Worm (Caenorhabditis elegans): ENCODE measurements around the gene C13G3.1.

DNA sequence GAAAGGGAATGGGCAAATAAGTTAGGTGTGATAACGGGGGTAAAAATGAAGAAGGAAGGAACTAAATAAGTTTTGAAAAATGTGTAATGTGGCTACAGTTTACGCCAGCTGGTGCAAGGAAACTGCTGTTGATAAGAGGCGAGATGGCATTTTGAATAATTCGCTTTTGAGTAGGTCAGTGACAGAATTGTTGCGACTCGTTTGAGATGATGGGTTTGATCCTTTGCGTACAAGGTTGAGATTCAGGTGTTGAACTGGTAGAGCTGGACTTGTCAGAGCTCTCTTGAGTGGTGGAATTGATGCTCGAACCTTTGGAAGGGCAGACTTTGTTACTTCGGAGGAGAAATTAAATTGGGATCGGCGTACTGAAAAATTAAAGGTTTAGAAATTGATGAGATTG is 458 bp downstream of the C13G3.1 start:
- no peak for TF ChIP-seq ama-1 (optimal IDR thresholded peaks at IDR 0.05)
- TF ChIP-seq ama-1 (GFP tag; optimal IDR thresholded peaks at IDR 0.05) = no peak
- peak; percentile 13 for TF ChIP-seq nhr-80 (tag; optimal IDR thresholded peaks at IDR 0.05)
- no peak for TF ChIP-seq nhr-27 (tag; optimal IDR thresholded peaks at IDR 0.05)
- no peak for TF ChIP-seq F23B12.7 (tag; optimal IDR thresholded peaks at IDR 0.05; ENCODE audit: insufficient read depth)
- no peak for TF ChIP-seq T07F8.4 (tag; optimal IDR thresholded peaks at IDR 0.05)
- TF ChIP-seq F22D6.2 (tag; optimal IDR thresholded peaks at IDR 0.05) = no peak
- TF ChIP-seq him-1 (tag; optimal IDR thresholded peaks at IDR 0.05) = no peak

Data from whole organism, young adult.